Worm (Caenorhabditis elegans) whole organism, late embryonic: ENCODE results near the gene F29G6.1.

ENCODE experiments used
- C08G9.2 ChIP-seq: sonication (generic microtip); optimal IDR thresholded peaks from 2 replicates; lab custom pipeline; 2016; ENCODE audit warnings: mild to moderate bottlenecking, missing genetic modification characterization, moderate library complexity, missing compliant biosample characterization
- C38D4.7 ChIP-seq: fragments of 200-800 bp; sonication (Bioruptor generic); optimal IDR thresholded peaks from 2 replicates; lab custom pipeline; 2018; ENCODE audit warnings: mild to moderate bottlenecking, missing genetic modification characterization, moderate library complexity, missing compliant biosample characterization
- F13H6.1 ChIP-seq: sonication (generic microtip); optimal IDR thresholded peaks from 2 replicates; lab custom pipeline; 2016; ENCODE audit warnings: missing genetic modification characterization, missing compliant biosample characterization
- K02D7.2 ChIP-seq: sonication (generic microtip); optimal IDR thresholded peaks from 2 replicates; lab custom pipeline; 2017; ENCODE audit warnings: mild to moderate bottlenecking, missing genetic modification characterization, missing compliant biosample characterization
- K09A11.1 ChIP-seq: sonication (generic microtip); optimal IDR thresholded peaks from 2 replicates; lab custom pipeline; 2017; ENCODE audit warnings: antibody characterized with exemption, mild to moderate bottlenecking, missing genetic modification characterization, missing compliant biosample characterization; ENCODE audit not compliant: insufficient read depth
- T23F11.4 ChIP-seq: fragments of 200-800 bp; sonication (Bioruptor generic); optimal IDR thresholded peaks from 2 replicates; lab custom pipeline; 2018; ENCODE audit warnings: mild to moderate bottlenecking, missing genetic modification characterization, missing compliant biosample characterization
- Y22D7AL.16 ChIP-seq: sonication (generic microtip); optimal IDR thresholded peaks from 2 replicates; lab custom pipeline; 2016; ENCODE audit warnings: missing genetic modification characterization, missing compliant biosample characterization
- ahr-1 ChIP-seq: sonication (generic microtip); optimal IDR thresholded peaks from 2 replicates; lab custom pipeline; 2016; ENCODE audit warnings: missing genetic modification characterization, missing compliant biosample characterization
- ama-1 ChIP-seq: fragments of 150-350 bp; optimal IDR thresholded peaks from 2 replicates; lab custom pipeline; 2014
- ceh-14 ChIP-seq: sonication (generic microtip); optimal IDR thresholded peaks from 2 replicates; lab custom pipeline; 2016; ENCODE audit warnings: missing genotype, missing genetic modification characterization, missing compliant biosample characterization
- ceh-18 ChIP-seq: sonication (generic microtip); optimal IDR thresholded peaks from 2 replicates; lab custom pipeline; 2016; ENCODE audit warnings: missing genetic modification characterization, missing compliant biosample characterization
- ceh-19 ChIP-seq: fragments of 200-800 bp; sonication (Bioruptor generic); optimal IDR thresholded peaks from 2 replicates; lab custom pipeline; 2018; ENCODE audit warnings: mild to moderate bottlenecking, missing genetic modification characterization, missing compliant biosample characterization
- ceh-2 ChIP-seq: sonication (generic microtip); optimal IDR thresholded peaks from 2 replicates; lab custom pipeline; 2016; ENCODE audit warnings: missing genotype, missing genetic modification characterization, missing compliant biosample characterization
- ceh-30 ChIP-seq: fragments of 150-350 bp; optimal IDR thresholded peaks from 2 replicates; lab custom pipeline; 2014; ENCODE audit warnings: missing biosample characterization, missing genetic modification characterization
- ceh-34 ChIP-seq: sonication (generic microtip); optimal IDR thresholded peaks from 2 replicates; lab custom pipeline; 2016; ENCODE audit warnings: mild to moderate bottlenecking, missing genetic modification characterization, missing compliant biosample characterization
- ceh-48 ChIP-seq: sonication (generic microtip); optimal IDR thresholded peaks from 2 replicates; lab custom pipeline; 2016; ENCODE audit warnings: missing genetic modification characterization, inconsistent platforms, missing compliant biosample characterization
- ceh-6 ChIP-seq: fragments of 200-800 bp; sonication (Bioruptor generic); optimal IDR thresholded peaks from 2 replicates; lab custom pipeline; 2018; ENCODE audit warnings: mild to moderate bottlenecking, missing genetic modification characterization, missing compliant biosample characterization
- ceh-9 ChIP-seq: sonication (generic microtip); optimal IDR thresholded peaks from 2 replicates; lab custom pipeline; 2016; ENCODE audit warnings: mild to moderate bottlenecking, missing genetic modification characterization, inconsistent platforms, missing compliant biosample characterization
- che-1 ChIP-seq: sonication (generic microtip); optimal IDR thresholded peaks from 2 replicates; lab custom pipeline; 2016; ENCODE audit warnings: mild to moderate bottlenecking, missing genetic modification characterization, missing compliant biosample characterization
- dmd-4 ChIP-seq: sonication (generic microtip); optimal IDR thresholded peaks from 2 replicates; lab custom pipeline; 2016; ENCODE audit warnings: borderline replicate concordance, missing genetic modification characterization, missing compliant biosample characterization
- elt-2 ChIP-seq: sonication (generic microtip); optimal IDR thresholded peaks from 2 replicates; lab custom pipeline; 2016; ENCODE audit warnings: missing genetic modification reagents, missing genetic modification characterization, missing compliant biosample characterization
- elt-4 ChIP-seq: sonication (generic microtip); optimal IDR thresholded peaks from 2 replicates; lab custom pipeline; 2016; ENCODE audit warnings: missing genetic modification characterization, missing compliant biosample characterization
- ets-4 ChIP-seq: sonication (generic microtip); optimal IDR thresholded peaks from 2 replicates; lab custom pipeline; 2016; ENCODE audit warnings: missing genetic modification characterization, missing compliant biosample characterization
- fkh-10 ChIP-seq: fragments of 150-350 bp; optimal IDR thresholded peaks from 2 replicates; lab custom pipeline; 2014; ENCODE audit warnings: missing biosample characterization, missing genetic modification reagents, missing genetic modification characterization
- fkh-6 ChIP-seq: sonication (generic microtip); optimal IDR thresholded peaks from 2 replicates; lab custom pipeline; 2016; ENCODE audit warnings: missing genetic modification characterization, missing compliant biosample characterization
- hlh-13 ChIP-seq: fragments of 200-800 bp; sonication (Bioruptor generic); optimal IDR thresholded peaks from 2 replicates; lab custom pipeline; 2018; ENCODE audit warnings: mild to moderate bottlenecking, missing genetic modification characterization, missing compliant biosample characterization
- hlh-30 ChIP-seq: sonication (generic microtip); optimal IDR thresholded peaks from 2 replicates; lab custom pipeline; 2017; ENCODE audit warnings: antibody characterized with exemption, missing genetic modification characterization, missing compliant biosample characterization; ENCODE audit not compliant: insufficient read depth
- hlh-6 ChIP-seq: sonication (generic microtip); optimal IDR thresholded peaks from 2 replicates; lab custom pipeline; 2016; ENCODE audit warnings: missing genotype, missing genetic modification characterization, missing compliant biosample characterization
- hlh-8 ChIP-seq: sonication (generic microtip); optimal IDR thresholded peaks from 2 replicates; lab custom pipeline; 2016; ENCODE audit warnings: missing genotype, missing genetic modification characterization, missing compliant biosample characterization
- mec-3 ChIP-seq: sonication (generic microtip); optimal IDR thresholded peaks from 2 replicates; lab custom pipeline; 2016; ENCODE audit warnings: borderline replicate concordance, missing genetic modification characterization, missing compliant biosample characterization
- nfya-1 ChIP-seq: sonication (generic microtip); optimal IDR thresholded peaks from 2 replicates; lab custom pipeline; 2017; ENCODE audit warnings: missing genetic modification characterization, mild to moderate bottlenecking, missing compliant biosample characterization, antibody characterized with exemption, moderate library complexity
- nhr-11 ChIP-seq: fragments of 150-350 bp; optimal IDR thresholded peaks from 2 replicates; lab custom pipeline; 2014; ENCODE audit warnings: missing biosample characterization, missing genetic modification characterization
- nhr-232 ChIP-seq: sonication (generic microtip); optimal IDR thresholded peaks from 2 replicates; lab custom pipeline; 2016; ENCODE audit warnings: missing genetic modification characterization, missing compliant biosample characterization
- npax-4 ChIP-seq: sonication (generic microtip); optimal IDR thresholded peaks from 2 replicates; lab custom pipeline; 2016; ENCODE audit warnings: missing genetic modification characterization, missing compliant biosample characterization
- pag-3 ChIP-seq: sonication (generic microtip); optimal IDR thresholded peaks from 2 replicates; lab custom pipeline; 2016; ENCODE audit warnings: missing compliant biosample characterization, missing genetic modification characterization, borderline replicate concordance
- pat-9 ChIP-seq: fragments of 200-800 bp; sonication (Bioruptor generic); optimal IDR thresholded peaks from 2 replicates; lab custom pipeline; 2018; ENCODE audit warnings: mild to moderate bottlenecking, missing genetic modification characterization, moderate library complexity, missing compliant biosample characterization
- pax-1 ChIP-seq: fragments of 150-350 bp; optimal IDR thresholded peaks from 2 replicates; lab custom pipeline; 2014; ENCODE audit warnings: missing biosample characterization, missing genetic modification characterization
- pros-1 ChIP-seq: fragments of 150-350 bp; optimal IDR thresholded peaks from 2 replicates; lab custom pipeline; 2014; ENCODE audit warnings: missing biosample characterization, missing genetic modification reagents, missing genetic modification characterization
- sdc-2 ChIP-seq: sonication (generic microtip); optimal IDR thresholded peaks from 2 replicates; lab custom pipeline; 2016; ENCODE audit warnings: missing genotype, missing genetic modification characterization, missing compliant biosample characterization
- sox-2 ChIP-seq: fragments of 200-800 bp; sonication (Bioruptor generic); IDR thresholded peaks from 2 replicates; pipeline ENCODE4 v1.3.6; 2022; ENCODE audit warnings: missing genetic modification reagents, missing genetic modification characterization, missing compliant biosample characterization
- syd-9 ChIP-seq: sonication (generic microtip); optimal IDR thresholded peaks from 2 replicates; lab custom pipeline; 2016; ENCODE audit warnings: mild to moderate bottlenecking, missing genetic modification characterization, moderate library complexity, missing compliant biosample characterization
- tbx-2 ChIP-seq: sonication (generic microtip); optimal IDR thresholded peaks from 2 replicates; lab custom pipeline; 2016; ENCODE audit warnings: missing genetic modification characterization, missing compliant biosample characterization
- unc-42 ChIP-seq: sonication (generic microtip); optimal IDR thresholded peaks from 2 replicates; lab custom pipeline; 2016; ENCODE audit warnings: missing genotype, missing genetic modification characterization, missing compliant biosample characterization
- unc-55 ChIP-seq: sonication (generic microtip); optimal IDR thresholded peaks from 2 replicates; lab custom pipeline; 2017; ENCODE audit warnings: missing biosample characterization, missing genetic modification reagents, missing genetic modification characterization
- ztf-16 ChIP-seq: sonication (generic microtip); optimal IDR thresholded peaks from 2 replicates; lab custom pipeline; 2017; ENCODE audit warnings: missing genetic modification characterization, missing compliant biosample characterization

Gene F29G6.1

DNA sequence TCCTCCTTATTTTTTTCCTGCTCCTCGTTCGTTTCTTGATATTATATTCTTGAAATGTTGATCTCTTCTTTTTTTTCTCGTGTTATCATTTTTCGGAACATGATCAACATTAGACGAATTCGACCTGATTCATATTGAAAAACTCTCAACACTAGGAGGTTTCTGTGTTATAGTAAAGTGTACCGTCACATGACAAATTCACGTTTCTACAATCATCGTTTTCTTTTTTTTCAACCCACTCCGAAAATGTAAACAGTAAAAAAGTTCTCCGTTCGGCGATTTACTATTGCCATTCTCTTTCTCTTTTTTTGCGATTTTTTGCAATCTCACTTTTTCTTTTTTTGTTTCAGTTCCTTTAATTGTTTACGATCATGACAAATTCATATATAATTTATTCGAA, 30.7 kb upstream of the F29G6.1 start:
- TF ChIP-seq ceh-2 (tag; lab: Kevin White, UChicago), result no peak
- TF ChIP-seq C38D4.7 (GFP tag; lab: Kevin White, UChicago), result no peak
- TF ChIP-seq Y22D7AL.16 (tag; lab: Kevin White, UChicago), result no peak
- TF ChIP-seq mec-3 (tag; lab: Kevin White, UChicago), result no peak
- TF ChIP-seq elt-2, result no peak
- TF ChIP-seq syd-9 (tag; lab: Kevin White, UChicago), result no peak

DNA sequence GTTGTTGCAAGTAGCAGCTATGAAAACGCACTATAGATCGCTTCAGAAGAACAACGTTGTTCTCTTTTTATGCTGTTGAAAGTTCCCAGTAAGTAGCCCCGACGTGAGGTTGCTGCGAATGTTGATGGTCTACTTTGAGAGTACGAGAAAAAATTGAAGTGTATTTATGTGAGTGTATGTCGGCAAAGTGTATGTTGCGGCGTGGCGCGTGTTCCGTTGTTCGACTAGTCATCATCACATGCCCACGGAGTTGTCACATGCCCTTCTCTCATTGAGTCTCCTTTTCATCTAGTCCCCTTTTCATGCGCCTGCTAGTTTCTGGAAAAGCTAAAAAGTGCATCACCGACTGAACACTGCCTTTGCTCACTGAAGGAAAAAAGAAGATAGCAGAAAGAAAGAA, 30.2 kb upstream of the F29G6.1 start:
- peak; percentile 64 for TF ChIP-seq hlh-30
- TF ChIP-seq fkh-10, result no peak

DNA sequence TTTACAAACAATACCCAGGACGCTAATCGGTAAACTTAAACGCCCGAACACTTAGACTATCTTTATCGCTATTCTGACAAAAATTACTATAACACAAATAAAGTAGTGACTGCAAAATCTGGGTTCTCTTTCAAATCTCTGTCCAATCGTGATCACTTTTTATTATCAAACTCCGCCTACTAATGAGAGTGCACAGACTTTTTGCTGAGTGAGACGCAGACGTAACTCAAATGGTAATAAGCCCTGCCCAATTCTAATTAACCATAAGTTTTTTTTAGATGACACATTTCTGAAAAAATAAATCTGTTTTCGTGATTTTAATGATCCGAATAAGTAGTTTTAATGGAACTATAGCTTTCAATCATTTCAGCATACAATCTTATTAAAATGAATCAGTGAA, 29.7 kb upstream of the F29G6.1 start:
- TF ChIP-seq sdc-2, result peak; percentile 91
- TF ChIP-seq hlh-6 (tag; lab: Kevin White, UChicago), result no peak
- no peak for TF ChIP-seq T23F11.4
- TF ChIP-seq fkh-6 (tag; lab: Kevin White, UChicago), result no peak

DNA sequence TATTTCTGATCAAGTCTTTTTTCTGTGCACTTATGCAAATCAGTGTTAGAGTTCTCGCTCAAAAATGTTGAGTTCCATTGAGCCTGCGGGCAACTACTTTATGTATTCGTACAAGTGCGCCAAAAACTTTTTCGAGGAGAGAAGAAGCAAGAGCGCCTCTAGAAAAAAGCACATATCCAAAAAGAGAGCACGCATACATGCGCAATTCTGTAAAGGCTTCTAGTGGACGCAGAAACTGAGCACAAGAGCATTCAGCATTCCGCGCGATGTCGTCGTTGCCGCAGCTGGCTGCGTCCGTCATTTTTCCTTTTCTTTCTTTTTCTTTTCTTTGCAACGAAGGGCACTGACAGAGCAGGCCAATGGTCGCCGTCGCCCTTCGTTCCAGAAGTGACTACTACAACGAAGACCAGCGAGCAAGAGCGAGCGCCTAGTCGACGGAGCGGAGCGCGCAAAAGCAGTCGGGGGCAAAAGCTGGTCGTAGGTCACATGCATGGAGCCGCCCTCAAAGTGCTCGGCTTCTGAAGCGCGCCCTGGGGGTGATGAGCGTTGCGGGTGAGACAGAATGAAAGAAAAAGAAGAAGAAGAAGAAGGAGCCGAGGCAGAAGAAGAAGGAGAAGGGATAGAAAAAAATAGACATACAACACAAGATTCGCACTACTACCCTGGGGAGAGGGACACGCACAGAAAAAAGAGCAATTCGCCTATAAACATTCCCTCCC, 29.0 kb upstream of the F29G6.1 start:
- TF ChIP-seq ceh-34 (tag; lab: Kevin White, UChicago) (peak; percentile 45), ceh-30 (tag; lab: Kevin White, UChicago) (no peak), C08G9.2 (tag; lab: Kevin White, UChicago) (peak; percentile 22), unc-55 (no peak), tbx-2 (tag; lab: Kevin White, UChicago) (peak; percentile 65), ceh-2 (tag; lab: Kevin White, UChicago) (no peak), sox-2 (GFP tag; lab: Robert Waterston, UW) (no peak), T23F11.4 (no peak), nhr-232 (tag; lab: Kevin White, UChicago) (no peak), nfya-1 (peak; percentile 71), ztf-16 (no peak), pag-3 (tag; lab: Kevin White, UChicago) (no peak), ceh-14 (tag; lab: Kevin White, UChicago) (peak; percentile 72), ceh-6 (GFP tag; lab: Kevin White, UChicago) (no peak), K09A11.1 (peak; percentile 24), nhr-11 (tag; lab: Kevin White, UChicago) (no peak), F13H6.1 (tag; lab: Kevin White, UChicago) (no peak), syd-9 (tag; lab: Kevin White, UChicago) (no peak), sdc-2 (no peak), che-1 (tag; lab: Kevin White, UChicago) (no peak), hlh-13 (GFP tag; lab: Kevin White, UChicago) (no peak), ama-1 (lab: Kevin White, UChicago) (no peak), hlh-8 (tag; lab: Kevin White, UChicago) (no peak), ceh-19 (GFP tag; lab: Kevin White, UChicago) (peak; percentile 79), elt-2 (no peak), pat-9 (tag; lab: Kevin White, UChicago) (no peak), ets-4 (tag; lab: Kevin White, UChicago) (no peak), pax-1 (tag; lab: Kevin White, UChicago) (no peak), C38D4.7 (GFP tag; lab: Kevin White, UChicago) (no peak), dmd-4 (tag; lab: Kevin White, UChicago) (peak; percentile 50), elt-4 (tag; lab: Kevin White, UChicago) (peak; percentile 78), npax-4 (tag; lab: Kevin White, UChicago) (no peak), Y22D7AL.16 (tag; lab: Kevin White, UChicago) (no peak), K02D7.2 (tag; lab: Kevin White, UChicago) (no peak), ceh-48 (tag; lab: Kevin White, UChicago) (no peak), unc-42 (peak; percentile 53), ahr-1 (tag; lab: Kevin White, UChicago) (no peak), ceh-9 (tag; lab: Kevin White, UChicago) (no peak), ceh-18 (tag; lab: Kevin White, UChicago) (peak; percentile 72), fkh-6 (tag; lab: Kevin White, UChicago) (no peak), pros-1 (tag; lab: Kevin White, UChicago) (no peak)
